Worm (Caenorhabditis elegans): ENCODE data around the gene mon-2.

DNA sequence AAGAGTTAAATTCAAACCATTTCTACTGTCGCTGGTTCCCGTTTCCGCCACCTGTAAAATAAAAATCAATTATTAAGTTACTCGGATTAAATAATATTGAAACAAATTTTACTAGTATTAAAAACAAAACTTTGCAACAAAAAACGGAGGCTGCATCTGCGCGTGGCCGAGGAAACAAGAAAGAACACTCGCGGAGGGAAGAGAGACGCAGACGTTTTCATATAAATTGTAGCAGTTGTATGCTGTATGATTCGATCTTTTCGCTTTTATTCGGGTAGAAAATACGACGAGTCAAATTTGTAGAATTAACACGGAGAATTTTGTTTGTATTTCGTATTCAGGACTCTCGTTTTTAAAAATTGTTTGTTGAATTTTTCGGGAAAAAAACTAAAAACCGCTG is 49.1 kb downstream of the mon-2 start, which contains the start of gene B0001.3:
- TF ChIP-seq unc-62 (GFP tag; optimal IDR thresholded peaks at IDR 0.05) (no peak), hlh-26 (GFP tag; conservative IDR thresholded peaks at IDR 0.05) (no peak)
